Worm (Caenorhabditis elegans) whole organism, L4 larva: ENCODE results near the gene T22F3.7.
"Not testable (repeated sequence)": the region's sequence is repeated elsewhere in the genome, so short reads cannot be mapped to it uniquely, and the experiment has no call there.

Experiments used
- F26F4.8 ChIP-seq: fragments of 200-800 bp; sonication (Bioruptor generic); conservative IDR thresholded peaks from 2 replicates; pipeline ENCODE4 v1.3.6; 2022; ENCODE audit warnings: missing genetic modification characterization, missing compliant biosample characterization
- F37D6.2 ChIP-seq: sonication (generic microtip); optimal IDR thresholded peaks from 2 replicates; lab custom pipeline; 2016; ENCODE audit warnings: mild to moderate bottlenecking, missing genetic modification characterization, missing compliant biosample characterization
- T20F7.1 ChIP-seq: fragments of 200-800 bp; sonication (Bioruptor generic); optimal IDR thresholded peaks from 2 replicates; lab custom pipeline; 2018; ENCODE audit warnings: mild to moderate bottlenecking, missing genetic modification characterization, missing compliant biosample characterization
- T26A8.4 ChIP-seq: fragments of 200-800 bp; sonication (Bioruptor generic); IDR thresholded peaks from 2 replicates; pipeline ENCODE4 v1.3.6; 2022; ENCODE audit warnings: missing genetic modification characterization, missing compliant biosample characterization
- Y75B8A.6 ChIP-seq: fragments of 200-800 bp; sonication (Bioruptor generic); IDR thresholded peaks from 2 replicates; pipeline ENCODE4 v1.3.6; 2022; ENCODE audit warnings: missing genetic modification reagents, missing genetic modification characterization, missing compliant biosample characterization
- aha-1 ChIP-seq: fragments of 150-350 bp; peaks from one replicate; lab custom pipeline; 2014; ENCODE audit warnings: missing biosample characterization, missing genetic modification characterization
- arid-1 ChIP-seq: fragments of 200-800 bp; sonication (Bioruptor generic); conservative IDR thresholded peaks from 2 replicates; pipeline ENCODE4 v1.3.6; 2022; ENCODE audit warnings: missing genetic modification reagents, missing genetic modification characterization, missing compliant biosample characterization
- ceh-20 ChIP-seq: fragments of 200-800 bp; sonication (Bioruptor generic); IDR thresholded peaks from 2 replicates; pipeline ENCODE4 v1.3.6; 2022; ENCODE audit warnings: missing genetic modification reagents, missing genetic modification characterization, missing compliant biosample characterization
- cey-2 ChIP-seq: sonication (generic microtip); optimal IDR thresholded peaks from 3 replicates; lab custom pipeline; 2017; ENCODE audit warnings: missing genetic modification characterization, mild to moderate bottlenecking, missing compliant biosample characterization, antibody characterized with exemption, borderline replicate concordance; ENCODE audit not compliant: insufficient read depth
- ctbp-1 ChIP-seq: fragments of 200-800 bp; sonication (Bioruptor generic); IDR thresholded peaks from 2 replicates; pipeline ENCODE4 v1.3.6; 2022; ENCODE audit warnings: missing genetic modification reagents, missing genetic modification characterization, missing compliant biosample characterization
- daf-19 ChIP-seq: fragments of 200-800 bp; sonication (Bioruptor generic); conservative IDR thresholded peaks from 2 replicates; pipeline ENCODE4 v1.3.6; 2022; ENCODE audit warnings: missing genetic modification characterization, missing compliant biosample characterization
- dmd-6 ChIP-seq: fragments of 200-800 bp; sonication (Bioruptor generic); IDR thresholded peaks from 2 replicates; pipeline ENCODE4 v1.3.6; 2022; ENCODE audit warnings: missing genetic modification reagents, missing genetic modification characterization, missing compliant biosample characterization
- dmd-9 ChIP-seq: fragments of 200-800 bp; sonication (Bioruptor generic); IDR thresholded peaks from 2 replicates; pipeline ENCODE4 v1.3.6; 2022; ENCODE audit warnings: missing genetic modification reagents, missing genetic modification characterization, missing compliant biosample characterization
- duxl-1 ChIP-seq: sonication (generic microtip); optimal IDR thresholded peaks from 2 replicates; lab custom pipeline; 2016; ENCODE audit warnings: mild to moderate bottlenecking, missing genetic modification characterization, moderate library complexity, missing compliant biosample characterization; ENCODE audit not compliant: poor library complexity
- egl-27 ChIP-seq: sonication (generic microtip); optimal IDR thresholded peaks from 3 replicates; lab custom pipeline; 2017; ENCODE audit warnings: missing biosample characterization, missing genetic modification reagents, missing genetic modification characterization
- egl-43 ChIP-seq: fragments of 200-800 bp; sonication (Bioruptor generic); IDR thresholded peaks from 2 replicates; pipeline ENCODE4 v1.3.6; 2022; ENCODE audit warnings: missing genetic modification reagents, missing genetic modification characterization, missing compliant biosample characterization
- fkh-10 ChIP-seq: fragments of 150-350 bp; optimal IDR thresholded peaks from 2 replicates; lab custom pipeline; 2014; ENCODE audit warnings: missing biosample characterization, missing genetic modification reagents, missing genetic modification characterization
- fos-1 ChIP-seq: fragments of 150-350 bp; optimal IDR thresholded peaks from 2 replicates; lab custom pipeline; 2014; ENCODE audit warnings: missing biosample characterization, missing genetic modification characterization
- gei-8 ChIP-seq: fragments of 200-800 bp; sonication (Bioruptor generic); optimal IDR thresholded peaks from 2 replicates; lab custom pipeline; 2018; ENCODE audit warnings: mild to moderate bottlenecking, missing genetic modification characterization, missing compliant biosample characterization
- hif-1 ChIP-seq, 2 experiments: sonication (generic microtip); optimal IDR thresholded peaks; 2 replicates each; lab custom pipeline; 2016 to 2017; ENCODE audit warnings: missing compliant biosample characterization in 2 of 2, missing genetic modification characterization in 2 of 2, missing genetic modification reagents in 2 of 2, missing genotype in 2 of 2, mild to moderate bottlenecking in 1 of 2
- hlh-30 ChIP-seq: sonication (generic microtip); optimal IDR thresholded peaks from 2 replicates; lab custom pipeline; 2017; ENCODE audit warnings: antibody characterized with exemption, mild to moderate bottlenecking, missing genetic modification characterization, missing compliant biosample characterization; ENCODE audit not compliant: insufficient read depth
- lim-7 ChIP-seq: fragments of 200-800 bp; sonication (Bioruptor generic); IDR thresholded peaks from 2 replicates; pipeline ENCODE4 v1.3.6; 2022; ENCODE audit warnings: missing genetic modification characterization, missing compliant biosample characterization
- lin-1 ChIP-seq: fragments of 200-800 bp; sonication (Bioruptor generic); IDR thresholded peaks from 2 replicates; pipeline ENCODE4 v1.3.6; 2022; ENCODE audit warnings: missing genetic modification reagents, missing genetic modification characterization, missing compliant biosample characterization
- lsy-2 ChIP-seq, 2 experiments: fragments of 150-350 bp in 1 of 2; sonication (generic microtip) in 1 of 2; optimal IDR thresholded peaks; 2 replicates each; lab custom pipeline; 2014 to 2017; ENCODE audit warnings: missing biosample characterization in 2 of 2, missing genetic modification characterization in 2 of 2
- madf-5 ChIP-seq, 2 experiments: fragments of 200-800 bp; sonication (Bioruptor generic); IDR thresholded peaks; 2 replicates each; pipeline ENCODE4 v1.3.6; 2022; ENCODE audit warnings: missing compliant biosample characterization in 2 of 2, missing genetic modification characterization in 2 of 2
- mdl-1 ChIP-seq, 2 experiments: fragments of 150-350 bp in 1 of 2; sonication (generic microtip) in 1 of 2; optimal IDR thresholded peaks; 2 replicates each; lab custom pipeline; 2014 to 2017; ENCODE audit warnings: missing biosample characterization in 2 of 2, missing genetic modification characterization in 2 of 2
- mxl-3 ChIP-seq: fragments of 200-800 bp; sonication (Bioruptor generic); optimal IDR thresholded peaks from 2 replicates; lab custom pipeline; 2018; ENCODE audit warnings: mild to moderate bottlenecking, missing genetic modification characterization, missing compliant biosample characterization
- nhr-237 ChIP-seq: sonication (generic microtip); optimal IDR thresholded peaks from 2 replicates; lab custom pipeline; 2017; ENCODE audit warnings: missing biosample characterization, missing genetic modification characterization
- nhr-25 ChIP-seq: sonication (generic microtip); optimal IDR thresholded peaks from 2 replicates; lab custom pipeline; 2017; ENCODE audit warnings: missing genetic modification characterization, mild to moderate bottlenecking, missing compliant biosample characterization, antibody characterized with exemption, moderate library complexity, borderline replicate concordance; ENCODE audit not compliant: insufficient read depth
- nhr-28 ChIP-seq: fragments of 150-350 bp; optimal IDR thresholded peaks from 2 replicates; lab custom pipeline; 2014; ENCODE audit warnings: missing biosample characterization, missing genetic modification characterization
- nhr-42 ChIP-seq: fragments of 200-800 bp; sonication (Bioruptor generic); IDR thresholded peaks from 2 replicates; pipeline ENCODE4 v1.3.6; 2022; ENCODE audit warnings: missing genetic modification characterization, missing compliant biosample characterization
- nhr-6 ChIP-seq: fragments of 150-350 bp; optimal IDR thresholded peaks from 2 replicates; lab custom pipeline; 2014; ENCODE audit warnings: missing biosample characterization, missing genetic modification characterization
- nhr-76 ChIP-seq: fragments of 150-350 bp; optimal IDR thresholded peaks from 2 replicates; lab custom pipeline; 2014; ENCODE audit warnings: missing biosample characterization, missing genetic modification characterization
- rbr-2 ChIP-seq: sonication (generic microtip); optimal IDR thresholded peaks from 2 replicates; lab custom pipeline; 2016; ENCODE audit warnings: missing genotype, missing genetic modification characterization, missing compliant biosample characterization
- sdz-12 ChIP-seq: fragments of 200-800 bp; sonication (Bioruptor generic); optimal IDR thresholded peaks from 2 replicates; lab custom pipeline; 2018; ENCODE audit warnings: mild to moderate bottlenecking, missing genetic modification characterization, missing compliant biosample characterization
- set-16 ChIP-seq: fragments of 200-800 bp; sonication (Bioruptor generic); IDR thresholded peaks from 2 replicates; pipeline ENCODE4 v1.3.6; 2022; ENCODE audit warnings: missing genetic modification reagents, missing genetic modification characterization, missing compliant biosample characterization
- snpc-1.2 ChIP-seq: fragments of 200-800 bp; sonication (Bioruptor generic); IDR thresholded peaks from 2 replicates; pipeline ENCODE4 v1.3.6; 2022; ENCODE audit warnings: missing genetic modification reagents, missing genetic modification characterization, missing compliant biosample characterization
- tra-1 ChIP-seq: fragments of 200-800 bp; sonication (Bioruptor generic); IDR thresholded peaks from 2 replicates; pipeline ENCODE4 v1.3.6; 2022; ENCODE audit warnings: missing genetic modification reagents, missing genetic modification characterization, missing compliant biosample characterization
- unc-39 ChIP-seq: sonication (generic microtip); optimal IDR thresholded peaks from 2 replicates; lab custom pipeline; 2017; ENCODE audit warnings: missing biosample characterization, missing genetic modification characterization
- unc-62 ChIP-seq, 3 experiments: fragments of 150-350 bp in 1 of 3; sonication (generic microtip); optimal IDR thresholded peaks in 2 of 3; peaks in 1 of 3; 1 replicate in 1 of 3; 2 replicates in 2 of 3; lab custom pipeline; 2014 to 2017; ENCODE audit warnings: missing biosample characterization in 3 of 3, missing genetic modification characterization in 3 of 3, missing genetic modification reagents in 3 of 3, missing genotype in 1 of 3
- zfp-2 ChIP-seq: sonication (generic microtip); optimal IDR thresholded peaks from 2 replicates; lab custom pipeline; 2016; ENCODE audit warnings: mild to moderate bottlenecking, missing genetic modification characterization, missing compliant biosample characterization

Gene T22F3.7

DNA sequence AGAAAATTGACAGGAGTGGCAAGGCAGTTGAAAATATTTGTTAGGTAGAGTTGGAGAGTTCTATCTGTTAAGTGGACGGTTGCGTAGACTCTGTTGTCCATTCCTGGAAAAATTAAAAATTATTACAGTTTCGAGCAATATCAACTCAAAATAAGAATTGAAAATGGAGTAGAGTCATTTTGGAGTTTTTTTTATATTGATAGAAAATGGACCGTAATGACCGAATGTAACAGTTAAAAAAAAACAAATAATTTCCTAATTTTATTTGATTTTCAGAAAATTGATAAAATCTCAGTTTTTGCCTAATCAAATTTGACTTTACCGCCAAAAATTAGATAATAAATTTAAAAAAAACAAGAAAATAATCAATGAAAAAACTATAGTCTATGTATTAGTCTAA lies 26.5 kb upstream of the T22F3.7 start, which contains the start of gene F59B1.4:
TSS of gene F59B1.4 (minus strand) at position 101 of the 400 bp plus-strand sequence.
- no peak for TF ChIP-seq lsy-2 (tag; optimal IDR thresholded peaks at IDR 0.05; lab: Kevin White, UChicago)
- no peak for TF ChIP-seq egl-27 (tag; lab: Kevin White, UChicago)

- not testable (repeated sequence) for TF ChIP-seq lim-7 (GFP tag; lab: Robert Waterston, UW); fos-1 (tag; lab: Kevin White, UChicago); nhr-25 (tag; lab: Kevin White, UChicago)
These were observed 20.1 kb upstream of the T22F3.7 start, which contains the start of gene srx-93 for ce11 chrV:3620608-3621007. srx-93 (minus strand) TSS chrV:3620708.

DNA sequence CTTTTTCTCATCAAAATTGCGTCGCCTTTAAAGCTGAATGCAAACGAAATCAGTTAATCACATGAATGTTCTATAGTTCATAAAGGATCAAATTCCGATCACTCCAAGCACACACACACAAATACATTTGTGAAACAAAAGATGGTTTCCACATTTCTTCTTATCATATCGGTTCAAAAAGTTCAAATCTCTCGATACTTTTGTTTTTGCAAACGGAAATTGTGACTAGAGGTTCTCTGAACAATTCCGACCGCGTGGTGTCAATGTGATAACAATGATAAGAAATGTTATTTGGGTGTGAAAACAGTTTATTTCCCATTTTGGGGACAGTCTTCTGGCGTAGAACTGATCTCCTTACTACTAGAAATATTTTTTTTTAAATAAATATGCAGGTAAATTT lies 16.4 kb upstream of the T22F3.7 start:
- TF ChIP-seq nhr-237 (tag; lab: Kevin White, UChicago) = no peak
- no peak for TF ChIP-seq hlh-30
- TF ChIP-seq mdl-1 (tag; optimal IDR thresholded peaks at IDR 0.05; lab: Kevin White, UChicago) = peak in 1 of 2 experiments; percentile 46
- 0 out of 2 replicates have a peak, but pooled peaks have one; percentile 17 for TF ChIP-seq dmd-6 (GFP tag; lab: Robert Waterston, UW)
- no peak for TF ChIP-seq duxl-1 (tag; lab: Kevin White, UChicago)
- TF ChIP-seq daf-19 (GFP tag; lab: Robert Waterston, UW) = no peak
- TF ChIP-seq T20F7.1 (GFP tag; lab: Kevin White, UChicago) = no peak
- TF ChIP-seq arid-1 (GFP tag; lab: Robert Waterston, UW) = no peak
- TF ChIP-seq mxl-3 (GFP tag; lab: Kevin White, UChicago) = peak; percentile 33
- TF ChIP-seq rbr-2 = no peak
- TF ChIP-seq fkh-10 (GFP tag; lab: Kevin White, UChicago) = no peak
- no peak for TF ChIP-seq Y75B8A.6 (GFP tag; lab: Robert Waterston, UW)
- TF ChIP-seq madf-5 (GFP tag; IDR thresholded peaks at IDR 0.05; lab: Robert Waterston, UW) = no peak
- TF ChIP-seq snpc-1.2 (GFP tag; lab: Robert Waterston, UW) = no peak
- TF ChIP-seq nhr-76 = no peak
- no peak for TF ChIP-seq unc-39 (tag; lab: Kevin White, UChicago)
- TF ChIP-seq ctbp-1 (GFP tag; lab: Robert Waterston, UW) = no peak
- no peak for TF ChIP-seq nhr-42 (GFP tag; lab: Robert Waterston, UW)
- peak; percentile 93 for TF ChIP-seq nhr-28 (tag; lab: Kevin White, UChicago)
- TF ChIP-seq cey-2 (tag; lab: Kevin White, UChicago) = no peak

DNA sequence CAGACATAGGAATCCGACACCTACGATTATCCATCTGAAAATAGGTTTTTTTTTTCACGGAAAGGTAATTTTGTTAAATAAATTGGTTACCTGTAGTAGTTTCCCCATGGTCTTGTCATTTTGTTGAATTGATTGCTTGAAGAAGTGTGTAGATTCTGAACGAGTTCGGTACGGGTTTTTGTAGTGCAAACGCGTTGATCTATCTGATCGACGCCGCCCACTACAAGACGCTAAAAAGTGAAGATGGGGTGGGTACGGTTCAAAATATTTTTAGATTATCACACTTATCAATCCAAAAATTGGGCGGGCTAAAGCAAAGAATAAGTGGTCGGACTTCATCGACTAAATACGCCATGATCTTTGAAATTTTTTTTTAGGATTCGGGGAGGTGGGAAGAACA lies 13.9 kb upstream of the T22F3.7 start, which contains the start of gene T22F3.11:
TSS of gene T22F3.11 (minus strand) at position 157 of the 400 bp plus-strand sequence.
- TF ChIP-seq lin-1 (GFP tag; lab: Robert Waterston, UW) = no peak
- peak; percentile 56 for TF ChIP-seq aha-1 (tag; lab: Kevin White, UChicago)
- TF ChIP-seq nhr-28 (tag; lab: Kevin White, UChicago) = peak; percentile 78

DNA sequence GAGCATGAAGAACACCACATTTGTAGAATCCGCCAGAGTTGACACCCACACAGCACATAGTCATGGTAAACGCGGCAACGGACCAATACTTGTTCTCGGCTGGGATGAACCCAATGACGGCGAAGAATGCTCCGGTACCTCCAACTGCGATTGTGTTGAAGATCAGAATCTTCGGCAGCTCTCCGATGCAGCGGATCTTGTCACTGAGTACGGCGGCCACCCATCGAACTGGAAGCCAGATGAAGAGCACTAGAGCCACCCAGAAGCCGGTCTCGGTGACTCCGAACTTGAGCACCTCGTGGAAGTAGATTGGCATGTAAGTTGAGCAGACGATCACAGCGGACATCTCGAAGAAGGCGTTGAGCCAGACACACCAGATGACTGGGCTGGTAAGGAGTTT lies 12.6 kb upstream of the T22F3.7 start:
- TF ChIP-seq set-16 (GFP tag; lab: Robert Waterston, UW) = peak; percentile 61
- TF ChIP-seq nhr-42 (GFP tag; lab: Robert Waterston, UW) = no peak
- peak in 1 of 2 experiments; percentile 13 for TF ChIP-seq unc-62 (GFP tag; optimal IDR thresholded peaks at IDR 0.05 in 1 of 2; lab: Kevin White, UChicago)
- no peak for TF ChIP-seq unc-62 (tag; optimal IDR thresholded peaks at IDR 0.05; lab: Kevin White, UChicago)

ce11 chrV:3611654-3612053 lies 11.2 kb upstream of the T22F3.7 start, which contains the start of gene T22F3.10:
T22F3.10 (minus strand) TSS chrV:3611754.
- TF ChIP-seq T26A8.4 (GFP tag; lab: Robert Waterston, UW) (no peak), hif-1 (tag; optimal IDR thresholded peaks at IDR 0.05; lab: Kevin White, UChicago) (no peak), zfp-2 (no peak), F26F4.8 (GFP tag; lab: Robert Waterston, UW) (no peak), Y75B8A.6 (GFP tag; lab: Robert Waterston, UW) (no peak), ceh-20 (GFP tag; lab: Robert Waterston, UW) (no peak), gei-8 (GFP tag; lab: Kevin White, UChicago) (no peak), dmd-9 (no peak), egl-43 (GFP tag; lab: Robert Waterston, UW) (no peak), sdz-12 (no peak), F37D6.2 (tag; lab: Kevin White, UChicago) (no peak), nhr-6 (no peak), tra-1 (GFP tag; lab: Robert Waterston, UW) (no peak)
